Worm (Caenorhabditis elegans) whole organism, L1 larva: ENCODE data around the gene hpr-9.
A peak's percentile ranks its signal among the peaks of the same experiment; 100 is the strongest.

Experiments
- C04F5.9 ChIP-seq: sonication (generic microtip); optimal IDR thresholded peaks from 2 replicates; lab custom pipeline; 2016; ENCODE audit warnings: missing genetic modification characterization, missing compliant biosample characterization
- C16A3.4 ChIP-seq: fragments of 150-350 bp; optimal IDR thresholded peaks from 2 replicates; lab custom pipeline; 2014; ENCODE audit warnings: missing biosample characterization, missing genetic modification characterization
- F16B12.6 ChIP-seq: fragments of 150-350 bp; optimal IDR thresholded peaks from 2 replicates; lab custom pipeline; 2014; ENCODE audit warnings: missing biosample characterization, missing genetic modification characterization
- Y116A8C.19 ChIP-seq: sonication (generic microtip); optimal IDR thresholded peaks from 2 replicates; lab custom pipeline; 2016; ENCODE audit warnings: missing compliant biosample characterization, missing genetic modification characterization, borderline replicate concordance
- ceh-63 ChIP-seq: fragments of 200-800 bp; sonication (Bioruptor generic); optimal IDR thresholded peaks from 2 replicates; lab custom pipeline; 2018; ENCODE audit warnings: mild to moderate bottlenecking, missing genetic modification characterization, missing compliant biosample characterization
- ceh-90 ChIP-seq: sonication (generic microtip); optimal IDR thresholded peaks from 2 replicates; lab custom pipeline; 2016; ENCODE audit warnings: missing genetic modification characterization, missing compliant biosample characterization
- ces-1 ChIP-seq: fragments of 150-350 bp; optimal IDR thresholded peaks from 2 replicates; lab custom pipeline; 2014; ENCODE audit warnings: missing biosample characterization, missing genetic modification reagents, missing genetic modification characterization
- dsc-1 ChIP-seq: sonication (generic microtip); optimal IDR thresholded peaks from 2 replicates; lab custom pipeline; 2016; ENCODE audit warnings: mild to moderate bottlenecking, missing genetic modification characterization, missing compliant biosample characterization
- egl-13 ChIP-seq: sonication (generic microtip); optimal IDR thresholded peaks from 2 replicates; lab custom pipeline; 2016; ENCODE audit warnings: missing genotype, missing genetic modification reagents, missing genetic modification characterization, missing compliant biosample characterization
- egl-27 ChIP-seq, 2 experiments: fragments of 150-350 bp in 1 of 2; sonication (generic microtip); optimal IDR thresholded peaks; 3 replicates each; lab custom pipeline; 2017 to 2018; ENCODE audit warnings: missing biosample characterization in 2 of 2, missing genetic modification characterization in 2 of 2, missing genetic modification reagents in 2 of 2
- elt-2 ChIP-seq: sonication (generic microtip); optimal IDR thresholded peaks from 2 replicates; lab custom pipeline; 2016; ENCODE audit warnings: missing genetic modification characterization, mild to moderate bottlenecking, inconsistent platforms, missing compliant biosample characterization, missing genetic modification reagents
- elt-3 ChIP-seq, 6 experiments: fragments of 150-350 bp in 1 of 6; sonication (generic microtip); optimal IDR thresholded peaks; 2 replicates each; lab custom pipeline; 2017 to 2018; ENCODE audit warnings: missing biosample characterization in 6 of 6, missing genetic modification characterization in 6 of 6, inconsistent platforms in 1 of 6
- ets-5 ChIP-seq: fragments of 200-800 bp; sonication (Bioruptor generic); IDR thresholded peaks from 2 replicates; pipeline ENCODE4 v1.3.6; 2022; ENCODE audit warnings: missing genetic modification characterization, missing compliant biosample characterization
- fkh-10 ChIP-seq: sonication (generic microtip); optimal IDR thresholded peaks from 2 replicates; lab custom pipeline; 2017; ENCODE audit warnings: missing biosample characterization, missing genetic modification reagents, missing genetic modification characterization
- fkh-8 ChIP-seq: sonication (generic microtip); optimal IDR thresholded peaks from 2 replicates; lab custom pipeline; 2016; ENCODE audit warnings: mild to moderate bottlenecking, missing genetic modification characterization, missing compliant biosample characterization
- fos-1 ChIP-seq: fragments of 150-350 bp; optimal IDR thresholded peaks from 2 replicates; lab custom pipeline; 2014; ENCODE audit warnings: missing biosample characterization, missing genetic modification characterization
- hlh-17 ChIP-seq: fragments of 200-800 bp; sonication (Bioruptor generic); optimal IDR thresholded peaks from 2 replicates; lab custom pipeline; 2018; ENCODE audit warnings: missing genetic modification characterization, mild to moderate bottlenecking, missing compliant biosample characterization, moderate library complexity, borderline replicate concordance
- hlh-4 ChIP-seq: sonication (generic microtip); optimal IDR thresholded peaks from 2 replicates; lab custom pipeline; 2016; ENCODE audit warnings: mild to moderate bottlenecking, missing genetic modification characterization, missing compliant biosample characterization
- isw-1 ChIP-seq: fragments of 200-800 bp; sonication (Bioruptor generic); IDR thresholded peaks from 2 replicates; pipeline ENCODE4 v1.3.6; 2022; ENCODE audit warnings: missing genetic modification characterization, missing compliant biosample characterization
- jun-1 ChIP-seq: fragments of 150-350 bp; optimal IDR thresholded peaks from 2 replicates; lab custom pipeline; 2014; ENCODE audit warnings: missing biosample characterization, missing genetic modification reagents, missing genetic modification characterization
- lin-13 ChIP-seq: fragments of 150-350 bp; optimal IDR thresholded peaks from 2 replicates; lab custom pipeline; 2014; ENCODE audit warnings: missing biosample characterization, missing genetic modification reagents, missing genetic modification characterization
- lin-15B ChIP-seq: fragments of 150-350 bp; sonication (generic microtip); optimal IDR thresholded peaks from 3 replicates; lab custom pipeline; 2014; ENCODE audit warnings: missing biosample characterization, missing genetic modification characterization
- lin-35 ChIP-seq, 2 experiments: fragments of 150-350 bp; optimal IDR thresholded peaks; 2 replicates each; lab custom pipeline; 2014; ENCODE audit warnings: missing biosample characterization in 2 of 2, missing genetic modification characterization in 2 of 2, missing genetic modification reagents in 2 of 2
- lin-39 ChIP-seq: fragments of 150-350 bp; optimal IDR thresholded peaks from 2 replicates; lab custom pipeline; 2014; ENCODE audit warnings: missing biosample characterization, missing genetic modification reagents, missing genetic modification characterization
- lsy-2 ChIP-seq, 2 experiments: fragments of 150-350 bp; optimal IDR thresholded peaks; 2 replicates each; lab custom pipeline; 2014; ENCODE audit warnings: missing biosample characterization in 2 of 2, missing genetic modification characterization in 2 of 2
- mdl-1 ChIP-seq, 2 experiments: fragments of 150-350 bp; optimal IDR thresholded peaks; 2 replicates each; lab custom pipeline; 2014 to 2017; ENCODE audit warnings: missing biosample characterization in 2 of 2, missing genetic modification characterization in 2 of 2, inconsistent platforms in 1 of 2
- mef-2 ChIP-seq: fragments of 150-350 bp; optimal IDR thresholded peaks from 2 replicates; lab custom pipeline; 2014; ENCODE audit warnings: missing biosample characterization, missing genetic modification characterization
- mep-1 ChIP-seq: fragments of 150-350 bp; optimal IDR thresholded peaks from 2 replicates; lab custom pipeline; 2014; ENCODE audit warnings: missing biosample characterization, missing genetic modification characterization
- nhr-12 ChIP-seq: sonication (generic microtip); optimal IDR thresholded peaks from 2 replicates; lab custom pipeline; 2017; ENCODE audit warnings: missing biosample characterization, missing genetic modification characterization
- nhr-19 ChIP-seq: fragments of 200-800 bp; sonication (Bioruptor generic); conservative IDR thresholded peaks from 2 replicates; pipeline ENCODE4 v1.3.6; 2022; ENCODE audit warnings: missing genetic modification characterization, missing compliant biosample characterization
- nhr-20 ChIP-seq: sonication (generic microtip); optimal IDR thresholded peaks from 2 replicates; lab custom pipeline; 2016; ENCODE audit warnings: mild to moderate bottlenecking, missing genetic modification characterization, missing compliant biosample characterization
- nhr-47 ChIP-seq: sonication (generic microtip); optimal IDR thresholded peaks from 2 replicates; lab custom pipeline; 2016; ENCODE audit warnings: mild to moderate bottlenecking, missing genetic modification characterization, moderate library complexity, missing compliant biosample characterization
- nhr-71 ChIP-seq: sonication (generic microtip); optimal IDR thresholded peaks from 2 replicates; lab custom pipeline; 2016; ENCODE audit warnings: mild to moderate bottlenecking, missing genetic modification characterization, moderate library complexity, missing compliant biosample characterization
- nhr-77 ChIP-seq: fragments of 150-350 bp; optimal IDR thresholded peaks from 2 replicates; lab custom pipeline; 2014; ENCODE audit warnings: missing biosample characterization, missing genetic modification characterization
- nhr-84 ChIP-seq: sonication (generic microtip); optimal IDR thresholded peaks from 2 replicates; lab custom pipeline; 2017; ENCODE audit warnings: missing biosample characterization, missing genetic modification characterization
- nhr-85 ChIP-seq: sonication (generic microtip); peaks from one replicate; lab custom pipeline; 2016; ENCODE audit warnings: missing genetic modification characterization, inconsistent platforms, missing compliant biosample characterization
- nhr-90 ChIP-seq: sonication (generic microtip); optimal IDR thresholded peaks from 2 replicates; lab custom pipeline; 2016; ENCODE audit warnings: mild to moderate bottlenecking, missing genetic modification characterization, missing compliant biosample characterization; ENCODE audit not compliant: poor library complexity
- pag-3 ChIP-seq: sonication (generic microtip); optimal IDR thresholded peaks from 2 replicates; lab custom pipeline; 2017; ENCODE audit warnings: missing genetic modification characterization, mild to moderate bottlenecking, missing compliant biosample characterization, antibody characterized with exemption, borderline replicate concordance; ENCODE audit not compliant: insufficient read depth
- pax-3 ChIP-seq: fragments of 200-800 bp; sonication (Bioruptor generic); optimal IDR thresholded peaks from 2 replicates; lab custom pipeline; 2018; ENCODE audit warnings: mild to moderate bottlenecking, missing genetic modification characterization, moderate library complexity, missing compliant biosample characterization
- pqm-1 ChIP-seq: sonication (generic microtip); optimal IDR thresholded peaks from 3 replicates; lab custom pipeline; 2017; ENCODE audit warnings: missing biosample characterization, missing genetic modification characterization
- skn-1 ChIP-seq: fragments of 150-350 bp; optimal IDR thresholded peaks from 2 replicates; lab custom pipeline; 2014; ENCODE audit warnings: missing biosample characterization, missing genetic modification characterization
- snpc-4 ChIP-seq: fragments of 150-350 bp; optimal IDR thresholded peaks from 2 replicates; lab custom pipeline; 2014; ENCODE audit warnings: missing biosample characterization, missing genetic modification characterization
- sox-4 ChIP-seq: sonication (generic microtip); optimal IDR thresholded peaks from 2 replicates; lab custom pipeline; 2016; ENCODE audit warnings: missing genetic modification characterization, missing compliant biosample characterization
- sup-37 ChIP-seq: fragments of 200-800 bp; sonication (Bioruptor generic); optimal IDR thresholded peaks from 2 replicates; lab custom pipeline; 2018; ENCODE audit warnings: mild to moderate bottlenecking, missing genetic modification characterization, missing compliant biosample characterization
- swsn-7 ChIP-seq: sonication (generic microtip); optimal IDR thresholded peaks from 2 replicates; lab custom pipeline; 2016; ENCODE audit warnings: missing genetic modification characterization, missing compliant biosample characterization
- tbx-2 ChIP-seq: sonication (generic microtip); optimal IDR thresholded peaks from 2 replicates; lab custom pipeline; 2016; ENCODE audit warnings: missing genetic modification characterization, missing compliant biosample characterization
- unc-130 ChIP-seq: fragments of 150-350 bp; optimal IDR thresholded peaks from 2 replicates; lab custom pipeline; 2017; ENCODE audit warnings: missing biosample characterization, missing genetic modification characterization, inconsistent platforms
- unc-86 ChIP-seq: sonication (generic microtip); optimal IDR thresholded peaks from 2 replicates; lab custom pipeline; 2016; ENCODE audit warnings: missing genetic modification characterization, missing compliant biosample characterization
- vab-15 ChIP-seq: sonication (generic microtip); optimal IDR thresholded peaks from 2 replicates; lab custom pipeline; 2017; ENCODE audit warnings: missing genotype, mild to moderate bottlenecking, missing genetic modification characterization, missing compliant biosample characterization
- xbp-1 ChIP-seq: sonication (generic microtip); optimal IDR thresholded peaks from 2 replicates; lab custom pipeline; 2016; ENCODE audit warnings: missing genetic modification characterization, missing compliant biosample characterization
- zag-1 ChIP-seq: fragments of 150-350 bp; optimal IDR thresholded peaks from 2 replicates; lab custom pipeline; 2014; ENCODE audit warnings: missing biosample characterization, missing genetic modification characterization
- zip-4 ChIP-seq: fragments of 200-800 bp; sonication (Bioruptor generic); optimal IDR thresholded peaks from 2 replicates; lab custom pipeline; 2018; ENCODE audit warnings: mild to moderate bottlenecking, missing genetic modification characterization, moderate library complexity, missing compliant biosample characterization
- ztf-4 ChIP-seq: fragments of 150-350 bp; optimal IDR thresholded peaks from 2 replicates; lab custom pipeline; 2014; ENCODE audit warnings: missing biosample characterization, missing genetic modification characterization

Gene hpr-9

ce11 chrIII:10599699-10600098 lies 21.7 kb upstream of the hpr-9 start:
- TF ChIP-seq nhr-47 (tag; lab: Kevin White, UChicago), result peak; percentile 77
- peak; percentile 57 for TF ChIP-seq unc-86 (tag; lab: Kevin White, UChicago)
- TF ChIP-seq Y116A8C.19 (tag; lab: Kevin White, UChicago), result no peak
- TF ChIP-seq skn-1 (tag; lab: Kevin White, UChicago), result peak; percentile 68
- peak; percentile 52 for TF ChIP-seq lin-39 (tag; lab: Kevin White, UChicago)
- peak; percentile 11 for TF ChIP-seq C04F5.9 (tag; lab: Kevin White, UChicago)
- no peak for TF ChIP-seq sup-37 (GFP tag; lab: Kevin White, UChicago)
- TF ChIP-seq zag-1 (tag; lab: Kevin White, UChicago), result peak; percentile 24
- TF ChIP-seq C16A3.4, result peak; percentile 75
- no peak for TF ChIP-seq nhr-12
- TF ChIP-seq nhr-85 (tag; lab: Kevin White, UChicago), result peak; percentile 83
- TF ChIP-seq nhr-20 (tag; lab: Kevin White, UChicago), result peak; percentile 85
- peak; percentile 95 for TF ChIP-seq F16B12.6
- TF ChIP-seq vab-15 (tag; lab: Kevin White, UChicago), result peak; percentile 13
- TF ChIP-seq pax-3, result no peak
- TF ChIP-seq ztf-4 (tag; lab: Kevin White, UChicago), result peak; percentile 15
- peak; percentile 93 for TF ChIP-seq mep-1
- peak; percentile 62 for TF ChIP-seq xbp-1 (tag; lab: Kevin White, UChicago)
- TF ChIP-seq hlh-17, result no peak
- TF ChIP-seq nhr-90 (tag; lab: Kevin White, UChicago), result peak; percentile 62
- TF ChIP-seq nhr-77, result peak; percentile 35
- 0 out of 2 replicates have a peak, but pooled peaks have one; percentile 36 for TF ChIP-seq isw-1 (GFP tag; lab: Robert Waterston, UW)
- TF ChIP-seq ets-5, result no peak
- TF ChIP-seq unc-130 (tag; lab: Kevin White, UChicago), result peak; percentile 62
- TF ChIP-seq nhr-84 (tag; lab: Kevin White, UChicago), result no peak
- no peak for TF ChIP-seq zip-4 (GFP tag; lab: Kevin White, UChicago)
- TF ChIP-seq snpc-4, result peak; percentile 32
- peak; percentile 31 for TF ChIP-seq elt-2
- TF ChIP-seq pqm-1, result no peak
- TF ChIP-seq mdl-1 (tag; optimal IDR thresholded peaks at IDR 0.05; lab: Kevin White, UChicago), result peak in 1 of 2 experiments; percentile 85
- TF ChIP-seq nhr-71, result peak; percentile 87
- TF ChIP-seq lin-13 (GFP tag; lab: Kevin White, UChicago), result peak; percentile 52
- TF ChIP-seq pag-3, result no peak
- TF ChIP-seq lin-15B (tag; lab: Kevin White, UChicago), result peak; percentile 18
- TF ChIP-seq tbx-2 (tag; lab: Kevin White, UChicago), result peak; percentile 70
- TF ChIP-seq ceh-90 (tag; lab: Kevin White, UChicago), result no peak
- TF ChIP-seq nhr-19 (GFP tag; lab: Robert Waterston, UW), result peak; percentile 74
- TF ChIP-seq fkh-8 (tag; lab: Kevin White, UChicago), result peak; percentile 77
- TF ChIP-seq ceh-63 (GFP tag; lab: Kevin White, UChicago), result no peak
- no peak for TF ChIP-seq hlh-4 (tag; lab: Kevin White, UChicago)
- TF ChIP-seq dsc-1 (tag; lab: Kevin White, UChicago), result peak; percentile 41
- TF ChIP-seq fkh-10 (GFP tag; lab: Kevin White, UChicago), result no peak
- no peak for TF ChIP-seq egl-27 (tag; optimal IDR thresholded peaks at IDR 0.05; lab: Kevin White, UChicago)
- no peak for TF ChIP-seq ces-1 (GFP tag; lab: Kevin White, UChicago)
- TF ChIP-seq swsn-7 (tag; lab: Kevin White, UChicago), result peak; percentile 74
- TF ChIP-seq fos-1, result peak; percentile 49
- TF ChIP-seq sox-4 (tag; lab: Kevin White, UChicago), result no peak
- TF ChIP-seq egl-13 (tag; lab: Kevin White, UChicago), result peak; percentile 40
- peak; percentile 78 to 85 for TF ChIP-seq lsy-2 (tag; optimal IDR thresholded peaks at IDR 0.05; lab: Kevin White, UChicago)
- TF ChIP-seq lin-35 (GFP tag; optimal IDR thresholded peaks at IDR 0.05; lab: Kevin White, UChicago), result peak; percentile 79 to 84
- no peak for TF ChIP-seq mef-2
- TF ChIP-seq jun-1 (tag; lab: Kevin White, UChicago), result peak; percentile 46
- TF ChIP-seq elt-3 (tag; optimal IDR thresholded peaks at IDR 0.05; lab: Kevin White, UChicago), result peak in 1 of 6 experiments; percentile 37
